Fruit fly (Drosophila melanogaster): Measurements from ENCODE around the gene CG42827.

DNA sequence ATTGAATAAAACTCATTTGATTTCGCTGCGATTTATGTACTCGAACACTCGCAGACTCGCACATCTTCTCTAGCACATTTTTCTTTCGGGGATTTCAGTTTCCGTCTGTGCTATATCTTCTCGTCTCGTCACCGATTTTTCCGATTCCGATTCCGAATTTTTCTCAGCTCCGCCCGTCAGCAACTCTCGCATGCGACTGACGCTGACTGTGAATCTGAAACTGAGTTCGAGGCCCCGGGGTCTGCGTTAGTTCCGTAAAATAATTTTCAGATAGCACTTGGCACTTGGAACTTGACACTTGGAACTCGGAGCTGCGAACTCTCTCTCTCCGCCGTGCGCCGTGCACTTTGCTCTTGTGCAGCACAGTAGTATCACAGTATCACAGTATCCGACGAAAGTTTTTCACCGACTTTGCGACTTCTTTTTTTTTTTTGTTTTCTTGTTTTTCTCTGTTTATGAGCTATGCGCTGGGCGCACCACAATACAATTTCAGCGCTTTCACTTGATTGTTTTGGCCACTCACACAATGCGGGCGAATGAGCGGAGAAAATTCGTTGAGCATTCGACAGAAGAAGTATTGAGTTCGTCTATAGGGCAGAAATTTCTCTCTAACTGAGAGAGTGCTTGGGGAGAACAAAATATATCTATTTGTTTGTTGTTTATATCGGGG is 12.0 kb downstream of the CG42827 start, which contains the start of gene CG4393:
- TF ChIP-seq OdsH (GFP tag; optimal IDR thresholded peaks at IDR 0.05) (no peak), CG1621 (tag; optimal IDR thresholded peaks at IDR 0.05) (peak; percentile 27), net (GFP tag; optimal IDR thresholded peaks at IDR 0.05) (peak; percentile 50), Sox14 (GFP tag; optimal IDR thresholded peaks at IDR 0.05) (peak; percentile 18), CG16779 (tag; optimal IDR thresholded peaks at IDR 0.05) (peak; percentile 23), Sox15 (GFP tag; optimal IDR thresholded peaks at IDR 0.05) (no peak), CG6163 (GFP tag; IDR thresholded peaks at IDR 0.05) (0 out of 3 replicates have a peak, but pooled peaks have one; percentile 46), CG6276 (GFP tag; optimal IDR thresholded peaks at IDR 0.05) (peak; percentile 77)
